Worm (Caenorhabditis elegans) whole organism, L4/young adult: ENCODE measurements around the gene blos-8.

Experiments used
- W03F9.2 ChIP-seq: fragments of 150-350 bp; optimal IDR thresholded peaks from 2 replicates; lab custom pipeline; 2014; ENCODE audit warnings: missing biosample characterization, missing genetic modification characterization
- dao-5 ChIP-seq: sonication (generic microtip); optimal IDR thresholded peaks from 2 replicates; lab custom pipeline; 2016; ENCODE audit warnings: missing genotype, missing genetic modification characterization, moderate library complexity, missing compliant biosample characterization
- him-1 ChIP-seq: sonication (generic microtip); optimal IDR thresholded peaks from 2 replicates; lab custom pipeline; 2016; ENCODE audit warnings: missing genotype, missing genetic modification reagents, missing genetic modification characterization, missing compliant biosample characterization

ce11 chrX:15407631-15408030, 23.4 kb downstream of the blos-8 start, which contains the start of gene psa-3:
- TF ChIP-seq W03F9.2 (tag; lab: Kevin White, UChicago) (no peak), dao-5 (no peak), him-1 (tag; lab: Kevin White, UChicago) (no peak)
